Fruit fly (Drosophila melanogaster) whole organism, embryonic: ENCODE data around the gene CG7557.

Source experiments
- B-H1 ChIP-seq: fragments of 200-800 bp; sonication (Bioruptor generic); IDR thresholded peaks from 3 replicates; pipeline ENCODE4 v1.3.6; 2022; ENCODE audit warnings: missing biosample characterization, missing genetic modification characterization
- C15 ChIP-seq: fragments of 200-800 bp; sonication (Bioruptor generic); IDR thresholded peaks from 3 replicates; pipeline ENCODE4 v1.3.6; 2022; ENCODE audit warnings: missing biosample characterization, missing genetic modification characterization
- CG10979 ChIP-seq: fragments of 200-800 bp; sonication (Bioruptor generic); optimal IDR thresholded peaks from 2 replicates; lab custom pipeline; 2018; ENCODE audit warnings: missing biosample characterization, mild to moderate bottlenecking, missing genetic modification characterization, moderate library complexity
- CG11085 ChIP-seq: fragments of 200-800 bp; sonication (Bioruptor generic); IDR thresholded peaks from 2 replicates; pipeline ENCODE4 v1.3.6; 2022; ENCODE audit warnings: missing biosample characterization, missing genetic modification characterization
- CG14050 ChIP-seq: fragments of 200-800 bp; sonication (Bioruptor generic); IDR thresholded peaks from 3 replicates; pipeline ENCODE4 v1.3.6; 2022; ENCODE audit warnings: missing biosample characterization, missing genetic modification characterization
- CG17912 ChIP-seq: fragments of 200-800 bp; sonication (Bioruptor generic); optimal IDR thresholded peaks from 2 replicates; lab custom pipeline; 2018; ENCODE audit warnings: missing biosample characterization, mild to moderate bottlenecking, missing genetic modification characterization
- CG2202 ChIP-seq: fragments of 200-800 bp; sonication (Bioruptor generic); optimal IDR thresholded peaks from 2 replicates; lab custom pipeline; 2018; ENCODE audit warnings: missing biosample characterization, mild to moderate bottlenecking, missing genetic modification characterization
- CG2712 ChIP-seq: fragments of 200-800 bp; optimal IDR thresholded peaks from 3 replicates; lab custom pipeline; 2019; ENCODE audit warnings: missing biosample characterization, mild to moderate bottlenecking, missing genetic modification characterization, moderate library complexity
- CG2875 ChIP-seq: fragments of 200-800 bp; sonication (Bioruptor generic); optimal IDR thresholded peaks from 2 replicates; lab custom pipeline; 2017; ENCODE audit warnings: missing biosample characterization, mild to moderate bottlenecking, missing genetic modification characterization, missing genetic modification reagents
- CG31388 ChIP-seq: fragments of 200-800 bp; sonication (Bioruptor generic); optimal IDR thresholded peaks from 2 replicates; lab custom pipeline; 2016; ENCODE audit warnings: missing biosample characterization, missing genetic modification characterization
- CG4404 ChIP-seq: fragments of 200-800 bp; sonication (Bioruptor generic); IDR thresholded peaks from 2 replicates; pipeline ENCODE4 v1.3.6; 2022; ENCODE audit warnings: missing biosample characterization, missing genetic modification characterization
- CG4730 ChIP-seq: fragments of 200-800 bp; sonication (Bioruptor generic); IDR thresholded peaks from 2 replicates; pipeline ENCODE4 v1.3.6; 2022; ENCODE audit warnings: missing biosample characterization, missing genetic modification characterization
- CG8281 ChIP-seq: fragments of 200-800 bp; sonication (Bioruptor generic); optimal IDR thresholded peaks from 2 replicates; lab custom pipeline; 2018; ENCODE audit warnings: missing biosample characterization, mild to moderate bottlenecking, missing genetic modification characterization, moderate library complexity
- CG9215 ChIP-seq: fragments of 200-800 bp; sonication (Bioruptor generic); IDR thresholded peaks from 2 replicates; pipeline ENCODE4 v1.3.6; 2022; ENCODE audit warnings: missing biosample characterization, missing genetic modification characterization
- CG9437 ChIP-seq: fragments of 200-800 bp; sonication (Bioruptor generic); optimal IDR thresholded peaks from 2 replicates; lab custom pipeline; 2018; ENCODE audit warnings: missing biosample characterization, mild to moderate bottlenecking, missing genetic modification characterization
- CG9876 ChIP-seq: fragments of 200-800 bp; sonication (Bioruptor generic); optimal IDR thresholded peaks from 2 replicates; lab custom pipeline; 2016; ENCODE audit warnings: missing biosample characterization, missing genetic modification characterization
- Chrac-16 ChIP-seq: fragments of 200-800 bp; sonication (Bioruptor generic); optimal IDR thresholded peaks from 3 replicates; lab custom pipeline; 2016; ENCODE audit warnings: missing biosample characterization, missing genetic modification characterization
- Doc3 ChIP-seq: fragments of 200-800 bp; sonication (Bioruptor generic); IDR thresholded peaks from 3 replicates; pipeline ENCODE4 v1.3.6; 2022; ENCODE audit warnings: missing biosample characterization, missing genetic modification characterization; ENCODE audit not compliant: partially characterized antibody
- Ets97D ChIP-seq: fragments of 200-800 bp; sonication (Bioruptor generic); optimal IDR thresholded peaks from 3 replicates; lab custom pipeline; 2016; ENCODE audit warnings: missing biosample characterization, missing genetic modification characterization
- HLHmδ ChIP-seq: fragments of 200-800 bp; sonication (Bioruptor generic); optimal IDR thresholded peaks from 2 replicates; lab custom pipeline; 2018; ENCODE audit warnings: missing biosample characterization, mild to moderate bottlenecking, missing genetic modification characterization, moderate library complexity
- Hr78 ChIP-seq, 2 experiments: fragments of 200-800 bp in 1 of 2; fragments of >200 bp in 1 of 2; sonication (Bioruptor generic) in 1 of 2; optimal IDR thresholded peaks; 2 replicates each; lab custom pipeline; 2017 to 2019; ENCODE audit warnings: missing biosample characterization in 2 of 2, missing genetic modification characterization in 2 of 2, mild to moderate bottlenecking in 1 of 2, moderate library complexity in 1 of 2
- Hsf ChIP-seq: fragments of 200-800 bp; sonication (Bioruptor generic); optimal IDR thresholded peaks from 3 replicates; lab custom pipeline; 2016; ENCODE audit warnings: missing biosample characterization, missing genetic modification characterization
- MESR4 ChIP-seq: fragments of 200-800 bp; sonication (Bioruptor generic); optimal IDR thresholded peaks from 2 replicates; lab custom pipeline; 2018; ENCODE audit warnings: missing biosample characterization, mild to moderate bottlenecking, missing genetic modification characterization, moderate library complexity
- Rx ChIP-seq: fragments of 200-800 bp; sonication (Bioruptor generic); IDR thresholded peaks from 2 replicates; pipeline ENCODE4 v1.3.6; 2022; ENCODE audit warnings: missing biosample characterization, missing genetic modification characterization
- Stat92E ChIP-seq, 3 experiments: fragments of >200 bp in 2 of 3; fragments of 200-800 bp in 1 of 3; sonication (Bioruptor generic) in 1 of 3; optimal IDR thresholded peaks; 2 replicates each; lab custom pipeline; 2017 to 2019; ENCODE audit warnings: missing biosample characterization in 3 of 3, missing genetic modification characterization in 3 of 3, mild to moderate bottlenecking in 1 of 3, moderate library complexity in 1 of 3
- TFAM ChIP-seq: fragments of 200-800 bp; sonication (Bioruptor generic); optimal IDR thresholded peaks from 2 replicates; lab custom pipeline; 2017; ENCODE audit warnings: missing biosample characterization, missing genetic modification characterization, inconsistent platforms
- Taf1 ChIP-seq: fragments of 200-800 bp; sonication (Bioruptor generic); IDR thresholded peaks from 2 replicates; pipeline ENCODE4 v1.3.6; 2022; ENCODE audit warnings: missing biosample characterization, missing genetic modification characterization
- Tbp ChIP-seq: fragments of >200 bp; optimal IDR thresholded peaks from 2 replicates; lab custom pipeline; 2018; ENCODE audit warnings: missing biosample characterization, missing genetic modification characterization
- bsh ChIP-seq, 2 experiments: fragments of 200-800 bp; sonication (Bioruptor generic); optimal IDR thresholded peaks; 2 replicates each; lab custom pipeline; 2017 to 2018; ENCODE audit warnings: mild to moderate bottlenecking in 2 of 2, missing biosample characterization in 2 of 2, missing genetic modification characterization in 2 of 2, moderate library complexity in 1 of 2
- croc ChIP-seq: fragments of 200-800 bp; sonication (Bioruptor generic); conservative IDR thresholded peaks from 3 replicates; pipeline ENCODE4 v1.3.6; 2022; ENCODE audit warnings: missing biosample characterization, missing genetic modification characterization
- disco-r ChIP-seq: fragments of 200-800 bp; sonication (Bioruptor generic); optimal IDR thresholded peaks from 2 replicates; lab custom pipeline; 2016; ENCODE audit warnings: missing biosample characterization, missing genetic modification characterization
- dmrt99B ChIP-seq: fragments of 200-800 bp; sonication (Bioruptor generic); optimal IDR thresholded peaks from 2 replicates; lab custom pipeline; 2018; ENCODE audit warnings: missing biosample characterization, mild to moderate bottlenecking, missing genetic modification characterization, moderate library complexity
- en ChIP-seq: fragments of 200-800 bp; sonication (Bioruptor generic); optimal IDR thresholded peaks from 2 replicates; lab custom pipeline; 2016; ENCODE audit warnings: missing biosample characterization, missing genetic modification characterization
- eve ChIP-seq, 2 experiments: fragments of >200 bp; optimal IDR thresholded peaks; 2 replicates each; lab custom pipeline; 2017; ENCODE audit warnings: missing biosample characterization in 2 of 2, missing genetic modification characterization in 2 of 2
- eyg ChIP-seq: fragments of 200-800 bp; sonication (Bioruptor generic); optimal IDR thresholded peaks from 3 replicates; lab custom pipeline; 2016; ENCODE audit warnings: missing biosample characterization, missing genetic modification characterization
- fru ChIP-seq: fragments of >200 bp; optimal IDR thresholded peaks from 2 replicates; lab custom pipeline; 2017
- gt ChIP-seq: fragments of 200-800 bp; sonication (Bioruptor generic); IDR thresholded peaks from 2 replicates; pipeline ENCODE4 v1.3.6; 2022; ENCODE audit warnings: missing biosample characterization, missing genetic modification characterization
- hb ChIP-seq: fragments of 200-800 bp; sonication (Bioruptor generic); IDR thresholded peaks from 3 replicates; pipeline ENCODE4 v1.3.6; 2022; ENCODE audit warnings: missing biosample characterization, missing genetic modification characterization; ENCODE audit not compliant: partially characterized antibody
- jigr1 ChIP-seq: fragments of 200-800 bp; sonication (Bioruptor generic); IDR thresholded peaks from 3 replicates; pipeline ENCODE4 v1.3.6; 2022; ENCODE audit warnings: missing biosample characterization, missing genetic modification characterization
- lola ChIP-seq, 3 experiments: fragments of >200 bp in 2 of 3; fragments of 200-800 bp in 1 of 3; sonication (Bioruptor generic) in 1 of 3; optimal IDR thresholded peaks; 2 replicates each; lab custom pipeline; 2017 to 2019; ENCODE audit warnings: missing biosample characterization in 3 of 3, missing genetic modification characterization in 3 of 3, mild to moderate bottlenecking in 1 of 3, moderate library complexity in 1 of 3
- oc ChIP-seq: fragments of 200-800 bp; sonication (Bioruptor generic); optimal IDR thresholded peaks from 2 replicates; lab custom pipeline; 2018; ENCODE audit warnings: missing biosample characterization, mild to moderate bottlenecking, missing genetic modification characterization, moderate library complexity
- org-1 ChIP-seq: fragments of 200-800 bp; sonication (Bioruptor generic); optimal IDR thresholded peaks from 2 replicates; lab custom pipeline; 2017; ENCODE audit warnings: missing biosample characterization, missing genetic modification characterization
- p53 ChIP-seq: fragments of 200-800 bp; sonication (Bioruptor generic); optimal IDR thresholded peaks from 2 replicates; lab custom pipeline; 2016; ENCODE audit warnings: missing biosample characterization, missing genetic modification characterization
- pfk ChIP-seq: fragments of 200-800 bp; sonication (Bioruptor generic); optimal IDR thresholded peaks from 2 replicates; lab custom pipeline; 2018; ENCODE audit warnings: missing biosample characterization, mild to moderate bottlenecking, missing genetic modification characterization, moderate library complexity
- repo ChIP-seq: fragments of 200-800 bp; sonication (Bioruptor generic); optimal IDR thresholded peaks from 2 replicates; lab custom pipeline; 2016; ENCODE audit warnings: missing biosample characterization, missing genetic modification characterization
- row ChIP-seq: fragments of 200-800 bp; sonication (Bioruptor generic); IDR thresholded peaks from 3 replicates; pipeline ENCODE4 v1.3.6; 2022; ENCODE audit warnings: missing biosample characterization, missing genetic modification characterization
- schlank ChIP-seq: fragments of 200-800 bp; sonication (Bioruptor generic); optimal IDR thresholded peaks from 2 replicates; lab custom pipeline; 2018; ENCODE audit warnings: missing biosample characterization, mild to moderate bottlenecking, missing genetic modification characterization
- sob ChIP-seq: fragments of 200-800 bp; sonication (Bioruptor generic); IDR thresholded peaks from 2 replicates; pipeline ENCODE4 v1.3.6; 2022; ENCODE audit warnings: missing biosample characterization, missing genetic modification characterization
- ssp ChIP-seq: fragments of 200-800 bp; sonication (Bioruptor generic); IDR thresholded peaks from 2 replicates; pipeline ENCODE4 v1.3.6; 2022; ENCODE audit warnings: missing biosample characterization, missing genetic modification characterization
- tup ChIP-seq: fragments of 200-800 bp; sonication (Bioruptor generic); optimal IDR thresholded peaks from 2 replicates; lab custom pipeline; 2016; ENCODE audit warnings: missing biosample characterization, mild to moderate bottlenecking, missing genetic modification characterization, moderate library complexity
- vnd ChIP-seq: fragments of 200-800 bp; sonication (Bioruptor generic); IDR thresholded peaks from 3 replicates; pipeline ENCODE4 v1.3.6; 2022; ENCODE audit warnings: missing biosample characterization, missing genetic modification characterization; ENCODE audit not compliant: partially characterized antibody

The CG7557 gene

dm6 chr3L:11415382-11415781, 29.6 kb upstream of the CG7557 start (continued):
- TF ChIP-seq oc (tag; lab: Kevin White, UChicago) (peak; percentile 46), HLHmδ (GFP tag; lab: Kevin White, UChicago) (no peak), CG9876 (GFP tag; lab: Kevin White, UChicago) (no peak), TFAM (GFP tag; lab: Kevin White, UChicago) (peak; percentile 1), CG14050 (GFP tag; lab: Robert Waterston, UW) (peak; percentile 39; the same call in 1 of the 3 replicates), Doc3 (GFP tag; lab: Robert Waterston, UW) (no peak), CG9437 (peak; percentile 57), B-H1 (GFP tag; lab: Robert Waterston, UW) (peak; percentile 55; the same call in 2 of the 3 replicates), CG4730 (GFP tag; lab: Robert Waterston, UW) (peak; percentile 57), p53 (GFP tag; lab: Kevin White, UChicago) (no peak), CG4404 (peak; percentile 91), C15 (GFP tag; lab: Robert Waterston, UW) (no peak; the same call in 2 of the 3 replicates), CG2712 (tag; lab: Kevin White, UChicago) (peak; percentile 90), schlank (no peak), en (GFP tag; lab: Kevin White, UChicago) (no peak), Taf1 (GFP tag; lab: Robert Waterston, UW) (no peak), vnd (no peak), CG2875 (GFP tag; lab: Kevin White, UChicago) (peak; percentile 83), fru (lab: Kevin White, UChicago) (no peak), CG17912 (no peak), gt (GFP tag; lab: Robert Waterston, UW) (peak; percentile 47; the same call in 1 of the 2 replicates), eve (GFP tag; optimal IDR thresholded peaks at IDR 0.05; lab: Kevin White, UChicago) (peak in 1 of 2 experiments; percentile 91), Hsf (GFP tag; lab: Kevin White, UChicago) (peak; percentile 68), ssp (peak; percentile 67), Ets97D (GFP tag; lab: Kevin White, UChicago) (no peak), CG10979 (tag; lab: Kevin White, UChicago) (peak; percentile 93), sob (GFP tag; lab: Robert Waterston, UW) (peak; percentile 51), Stat92E (GFP tag; optimal IDR thresholded peaks at IDR 0.05; lab: Kevin White, UChicago) (peak in 1 of 3 experiments; percentile 62), Chrac-16 (GFP tag; lab: Kevin White, UChicago) (peak; percentile 82), tup (peak; percentile 36), CG2202 (tag; lab: Kevin White, UChicago) (peak; percentile 85), CG31388 (GFP tag; lab: Kevin White, UChicago) (peak; percentile 46), bsh (GFP tag; optimal IDR thresholded peaks at IDR 0.05; lab: Kevin White, UChicago) (peak in 1 of 2 experiments; percentile 90), Hr78 (GFP tag; optimal IDR thresholded peaks at IDR 0.05; lab: Kevin White, UChicago) (peak in 1 of 2 experiments; percentile 19), croc (GFP tag; lab: Robert Waterston, UW) (peak; percentile 74), CG8281 (tag; lab: Kevin White, UChicago) (no peak), eyg (GFP tag; lab: Kevin White, UChicago) (no peak), Tbp (GFP tag; lab: Kevin White, UChicago) (no peak), disco-r (GFP tag; lab: Kevin White, UChicago) (no peak), row (peak; percentile 88), hb (no peak), pfk (GFP tag; lab: Kevin White, UChicago) (no peak), Rx (peak; percentile 42), jigr1 (GFP tag; lab: Robert Waterston, UW) (no peak), lola (GFP tag; optimal IDR thresholded peaks at IDR 0.05; lab: Kevin White, UChicago) (peak in 1 of 3 experiments; percentile 91), repo (GFP tag; lab: Kevin White, UChicago) (no peak), MESR4 (GFP tag; lab: Kevin White, UChicago) (no peak), CG9215 (GFP tag; lab: Robert Waterston, UW) (no peak), dmrt99B (tag; lab: Kevin White, UChicago) (peak; percentile 80), CG11085 (GFP tag; lab: Robert Waterston, UW) (no peak), org-1 (GFP tag; lab: Kevin White, UChicago) (peak; percentile 42)
